Worm (Caenorhabditis elegans) whole organism, L3 larva: Measurements from ENCODE around the gene Y45F10B.59.

Source experiments
- jun-1 ChIP-seq: fragments of 150-350 bp; optimal IDR thresholded peaks from 2 replicates; lab custom pipeline; 2014; ENCODE audit warnings: missing biosample characterization, missing genetic modification reagents, missing genetic modification characterization
- mml-1 ChIP-seq: fragments of 150-350 bp; sonication (generic microtip); optimal IDR thresholded peaks from 3 replicates; lab custom pipeline; 2014; ENCODE audit warnings: missing biosample characterization, missing genetic modification characterization
- nhr-77 ChIP-seq: fragments of 150-350 bp; optimal IDR thresholded peaks from 2 replicates; lab custom pipeline; 2014; ENCODE audit warnings: missing biosample characterization, missing genetic modification characterization
- pqm-1 ChIP-seq: fragments of 150-350 bp; optimal IDR thresholded peaks from 2 replicates; lab custom pipeline; 2017; ENCODE audit warnings: missing biosample characterization, missing genetic modification characterization, inconsistent platforms

- no peak for TF ChIP-seq jun-1
- no peak for TF ChIP-seq mml-1 (tag; lab: Kevin White, UChicago)
- TF ChIP-seq pqm-1 (tag; lab: Kevin White, UChicago) = no peak
- TF ChIP-seq nhr-77 (tag; lab: Kevin White, UChicago) = no peak
These were observed 43.4 kb downstream of the Y45F10B.59 start, which contains the start of gene srz-29 for ce11 chrIV:13645823-13646222.
